Fruit fly (Drosophila melanogaster): ENCODE results near the gene ush.
A peak's percentile ranks its signal among the peaks of the same experiment; 100 is the strongest.

ush gene

DNA sequence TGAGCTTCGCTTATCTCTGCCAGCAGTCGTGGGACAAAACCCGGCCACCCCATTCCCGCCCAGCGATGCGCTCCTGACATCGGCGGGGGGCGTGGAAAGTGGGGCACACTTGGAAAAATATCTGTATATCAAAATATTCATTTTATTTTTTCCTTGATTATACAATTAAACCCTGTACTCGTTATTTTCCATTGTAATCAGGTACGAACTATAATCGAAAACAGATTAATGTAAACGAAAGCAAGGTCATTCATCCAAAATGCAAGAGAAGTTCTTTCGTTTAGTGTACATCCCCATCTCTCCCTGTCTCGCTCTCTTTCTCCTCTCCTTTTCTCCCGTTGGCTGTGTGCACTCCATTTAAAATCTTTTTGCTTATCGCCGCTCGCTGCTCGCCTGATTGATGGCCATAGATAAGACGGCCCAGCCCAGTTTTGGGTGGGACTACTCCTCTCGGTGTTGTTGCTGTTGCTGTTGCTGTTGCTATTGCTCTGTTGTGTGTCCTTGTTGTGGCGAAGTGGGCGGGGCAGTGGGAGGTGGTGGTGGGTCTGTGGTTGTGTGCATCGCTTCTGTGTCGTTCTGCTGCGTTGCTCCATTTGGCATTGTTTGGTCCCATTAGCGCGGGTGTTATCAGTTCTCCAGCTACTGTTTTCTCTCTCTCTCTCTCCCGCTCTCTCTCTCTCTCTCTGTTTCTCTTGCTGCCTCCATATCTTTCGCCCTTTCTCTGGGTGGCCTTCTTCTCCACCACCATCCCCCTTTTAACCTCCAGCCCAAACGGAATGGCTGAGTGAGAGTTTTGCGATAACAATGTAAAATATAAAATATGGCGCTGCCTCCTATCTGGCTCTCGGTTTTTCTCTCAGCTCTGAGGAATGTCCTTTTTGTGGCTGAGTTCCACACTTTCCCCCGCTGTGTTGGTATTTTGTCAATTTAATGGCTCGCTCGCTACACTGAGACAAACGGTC is 40.3 kb downstream of the ush start (continued):
- TF ChIP-seq net (GFP tag; optimal IDR thresholded peaks at IDR 0.05): peak; percentile 74
- no peak for TF ChIP-seq Hr38 (GFP tag; optimal IDR thresholded peaks at IDR 0.05)
- TF ChIP-seq spab (GFP tag; optimal IDR thresholded peaks at IDR 0.05): peak; percentile 68
- TF ChIP-seq dsx (GFP tag; optimal IDR thresholded peaks at IDR 0.05; ENCODE audit: poor library complexity, severe bottlenecking): peak; percentile 65
- TF ChIP-seq Eip93F (GFP tag; optimal IDR thresholded peaks at IDR 0.05): no peak
- peak; percentile 67 for TF ChIP-seq CG15336 (GFP tag; IDR thresholded peaks at IDR 0.05)
- peak; percentile 79 for TF ChIP-seq CG32006 (GFP tag; optimal IDR thresholded peaks at IDR 0.05)
- peak; percentile 78 for TF ChIP-seq CG11902 (GFP tag; optimal IDR thresholded peaks at IDR 0.05)
- TF ChIP-seq fkh (GFP tag; optimal IDR thresholded peaks at IDR 0.05): no peak
- TF ChIP-seq Hr39 (GFP tag; optimal IDR thresholded peaks at IDR 0.05): peak; percentile 83
- TF ChIP-seq Hr4 (GFP tag; optimal IDR thresholded peaks at IDR 0.05): peak; percentile 62
- no peak for TF ChIP-seq CG6854 (GFP tag; optimal IDR thresholded peaks at IDR 0.05)
- peak; percentile 14 to 59 for TF ChIP-seq ss (GFP tag; optimal IDR thresholded peaks at IDR 0.05)
- TF ChIP-seq CG3032 (tag; optimal IDR thresholded peaks at IDR 0.05): peak; percentile 80
- TF ChIP-seq CG9139 (GFP tag; optimal IDR thresholded peaks at IDR 0.05): peak; percentile 27
- peak; percentile 66 for TF ChIP-seq CG8632 (GFP tag; optimal IDR thresholded peaks at IDR 0.05)
- TF ChIP-seq CG6163 (GFP tag; IDR thresholded peaks at IDR 0.05): peak; percentile 85
- peak; percentile 28 for TF ChIP-seq Blimp-1 (GFP tag; optimal IDR thresholded peaks at IDR 0.05)
- TF ChIP-seq CG6792 (GFP tag; optimal IDR thresholded peaks at IDR 0.05): peak; percentile 84
- TF ChIP-seq fd59A (GFP tag; optimal IDR thresholded peaks at IDR 0.05): peak; percentile 72
- peak; percentile 81 for TF ChIP-seq topi (GFP tag; optimal IDR thresholded peaks at IDR 0.05)
- TF ChIP-seq acj6 (GFP tag; optimal IDR thresholded peaks at IDR 0.05): peak; percentile 81
- peak; percentile 63 for TF ChIP-seq CG11762 (GFP tag; optimal IDR thresholded peaks at IDR 0.05; ENCODE audit: insufficient read depth)
- TF ChIP-seq vri (GFP tag; optimal IDR thresholded peaks at IDR 0.05): peak; percentile 31
- TF ChIP-seq Eip78C (GFP tag): peak; percentile 94
- peak; percentile 81 for TF ChIP-seq CG3919 (GFP tag; optimal IDR thresholded peaks at IDR 0.05)
- peak; percentile 81 for TF ChIP-seq cyc (GFP tag; optimal IDR thresholded peaks at IDR 0.05)
- peak; percentile 15 for TF ChIP-seq CG16779 (tag; optimal IDR thresholded peaks at IDR 0.05)

DNA sequence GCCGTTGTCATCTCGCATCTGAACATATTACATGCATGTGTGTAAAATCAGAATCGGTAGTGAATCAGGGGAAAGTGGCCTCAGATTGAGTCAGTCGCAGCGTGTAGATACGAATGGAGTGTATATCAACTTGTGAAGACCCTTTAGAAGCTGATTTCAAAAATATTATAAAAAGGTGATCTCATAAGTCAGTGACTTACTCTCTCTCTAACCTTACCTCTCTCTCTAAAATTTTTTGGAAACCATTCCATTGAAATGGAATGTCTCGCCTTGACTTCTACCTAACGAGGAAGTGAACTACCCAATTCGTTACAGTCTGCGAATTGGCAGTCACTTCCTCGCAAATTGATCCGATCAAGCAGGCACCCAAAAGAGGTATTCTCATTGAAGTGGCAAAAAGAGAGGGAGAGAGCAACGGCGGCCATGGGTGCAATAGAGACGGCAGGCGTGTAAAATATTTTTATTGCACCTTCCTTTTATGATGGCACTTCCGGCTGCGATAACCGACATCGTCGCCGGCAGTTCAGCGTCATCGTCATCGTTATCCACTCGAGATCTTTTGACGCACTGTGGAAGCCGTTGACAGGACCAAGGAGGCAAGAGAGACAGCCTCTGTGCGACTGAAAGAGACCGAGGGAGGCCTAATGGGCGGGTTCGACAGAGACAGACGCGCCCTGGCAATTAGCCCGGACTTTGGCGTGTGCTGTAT is 42.0 kb downstream of the ush start:
- peak; percentile 47 for TF ChIP-seq Eip75B (GFP tag; optimal IDR thresholded peaks at IDR 0.05)
- TF ChIP-seq pdm3 (GFP tag; optimal IDR thresholded peaks at IDR 0.05): peak; percentile 40
- TF ChIP-seq CG3032 (tag; optimal IDR thresholded peaks at IDR 0.05): no peak
- TF ChIP-seq Hr39 (GFP tag; optimal IDR thresholded peaks at IDR 0.05): peak; percentile 66
- TF ChIP-seq lz (GFP tag; optimal IDR thresholded peaks at IDR 0.05): peak; percentile 47
- TF ChIP-seq CG7368 (GFP tag; optimal IDR thresholded peaks at IDR 0.05): peak; percentile 4
- TF ChIP-seq Ets21C (GFP tag; optimal IDR thresholded peaks at IDR 0.05): peak; percentile 69
- peak; percentile 36 for TF ChIP-seq CG34406 (GFP tag; optimal IDR thresholded peaks at IDR 0.05)
- TF ChIP-seq Eip78C (GFP tag): peak; percentile 85
- no peak for TF ChIP-seq fd59A (GFP tag; optimal IDR thresholded peaks at IDR 0.05)
- peak; percentile 47 for TF ChIP-seq CG3919 (GFP tag; optimal IDR thresholded peaks at IDR 0.05)
- peak; percentile 41 for TF ChIP-seq CG8632 (GFP tag; optimal IDR thresholded peaks at IDR 0.05)
- peak; percentile 57 for TF ChIP-seq svp (GFP tag)
- TF ChIP-seq Hr4 (GFP tag; optimal IDR thresholded peaks at IDR 0.05): no peak
- TF ChIP-seq topi (GFP tag; optimal IDR thresholded peaks at IDR 0.05): peak; percentile 63
- TF ChIP-seq CG9139 (GFP tag; optimal IDR thresholded peaks at IDR 0.05): no peak
- TF ChIP-seq CG10631 (GFP tag; optimal IDR thresholded peaks at IDR 0.05): peak; percentile 24
- TF ChIP-seq acj6 (GFP tag; optimal IDR thresholded peaks at IDR 0.05): peak; percentile 19
- TF ChIP-seq CG6808 (GFP tag; optimal IDR thresholded peaks at IDR 0.05): no peak
- TF ChIP-seq Smox (GFP tag; optimal IDR thresholded peaks at IDR 0.05): peak; percentile 44
- TF ChIP-seq CG31627 (GFP tag; optimal IDR thresholded peaks at IDR 0.05): peak; percentile 56
- TF ChIP-seq vri (GFP tag; optimal IDR thresholded peaks at IDR 0.05): no peak
- peak; percentile 2 for TF ChIP-seq Sox15 (GFP tag; optimal IDR thresholded peaks at IDR 0.05)
- TF ChIP-seq Sox102F (GFP tag; optimal IDR thresholded peaks at IDR 0.05): peak; percentile 49
- peak; percentile 55 for TF ChIP-seq CG6792 (GFP tag; optimal IDR thresholded peaks at IDR 0.05)
- peak; percentile 13 for TF ChIP-seq CG8319 (GFP tag; optimal IDR thresholded peaks at IDR 0.05)
- no peak for TF ChIP-seq CG32006 (GFP tag; optimal IDR thresholded peaks at IDR 0.05)
- TF ChIP-seq OdsH (GFP tag; optimal IDR thresholded peaks at IDR 0.05): peak; percentile 23
- peak; percentile 38 for TF ChIP-seq cyc (GFP tag; optimal IDR thresholded peaks at IDR 0.05)
- peak; percentile 43 for TF ChIP-seq Ets96B (tag; optimal IDR thresholded peaks at IDR 0.05)
- no peak for TF ChIP-seq salr (GFP tag; optimal IDR thresholded peaks at IDR 0.05)
